Fruit fly (Drosophila melanogaster) whole organism, prepupa: Measurements from ENCODE around the gene CG11889.

ENCODE experiments used
- CG16779 ChIP-seq: fragments of 200-800 bp; sonication (Bioruptor generic); optimal IDR thresholded peaks from 3 replicates; lab custom pipeline; 2017; ENCODE audit warnings: missing biosample characterization, mild to moderate bottlenecking, missing genetic modification characterization
- CG32006 ChIP-seq: fragments of 200-800 bp; sonication (Bioruptor generic); optimal IDR thresholded peaks from 3 replicates; lab custom pipeline; 2017; ENCODE audit warnings: missing biosample characterization, mild to moderate bottlenecking, missing genetic modification characterization
- CG3919 ChIP-seq: fragments of 200-800 bp; sonication (Bioruptor generic); optimal IDR thresholded peaks from 3 replicates; lab custom pipeline; 2016; ENCODE audit warnings: missing biosample characterization, missing genetic modification characterization
- CG7368 ChIP-seq: fragments of 200-800 bp; sonication (Bioruptor generic); optimal IDR thresholded peaks from 3 replicates; lab custom pipeline; 2016; ENCODE audit warnings: missing biosample characterization, missing genetic modification characterization
- Ets96B ChIP-seq: fragments of 200-800 bp; optimal IDR thresholded peaks from 2 replicates; lab custom pipeline; 2019; ENCODE audit warnings: missing biosample characterization, mild to moderate bottlenecking, missing genetic modification characterization, moderate library complexity
- Met ChIP-seq: fragments of 200-800 bp; sonication (Bioruptor generic); optimal IDR thresholded peaks from 3 replicates; lab custom pipeline; 2016; ENCODE audit warnings: missing biosample characterization, missing genetic modification characterization
- net ChIP-seq: fragments of 200-800 bp; sonication (Bioruptor generic); optimal IDR thresholded peaks from 3 replicates; lab custom pipeline; 2016; ENCODE audit warnings: missing biosample characterization, missing genetic modification characterization

dm6 chr3R:25237314-25237713 lies 32.7 kb upstream of the CG11889 start, which contains the start of gene Jhbp7:
- TF ChIP-seq CG32006 (GFP tag; lab: Kevin White, UChicago) (no peak), CG3919 (no peak), net (GFP tag; lab: Kevin White, UChicago) (no peak), Met (GFP tag; lab: Kevin White, UChicago) (no peak), Ets96B (tag; lab: Kevin White, UChicago) (no peak), CG7368 (no peak), CG16779 (tag; lab: Kevin White, UChicago) (no peak)
